Fruit fly (Drosophila melanogaster) whole organism, prepupa: ENCODE data around the gene CG10748.
A peak's percentile ranks its signal among the peaks of the same experiment; 100 is the strongest.

Source experiments
- CG11294 ChIP-seq: fragments of 200-800 bp; sonication (Bioruptor generic); IDR thresholded peaks from 2 replicates; pipeline ENCODE4 v1.3.6; 2022; ENCODE audit warnings: missing biosample characterization, missing genetic modification characterization
- CG15336 ChIP-seq: fragments of 200-800 bp; sonication (Bioruptor generic); IDR thresholded peaks from 2 replicates; pipeline ENCODE4 v1.3.6; 2022; ENCODE audit warnings: missing biosample characterization, missing genetic modification characterization
- CG1621 ChIP-seq: fragments of 200-800 bp; sonication (Bioruptor generic); optimal IDR thresholded peaks from 3 replicates; lab custom pipeline; 2018; ENCODE audit warnings: missing biosample characterization, mild to moderate bottlenecking, missing genetic modification characterization
- CG16779 ChIP-seq: fragments of 200-800 bp; sonication (Bioruptor generic); optimal IDR thresholded peaks from 3 replicates; lab custom pipeline; 2017; ENCODE audit warnings: missing biosample characterization, mild to moderate bottlenecking, missing genetic modification characterization
- CG3032 ChIP-seq: fragments of 200-800 bp; optimal IDR thresholded peaks from 2 replicates; lab custom pipeline; 2019; ENCODE audit warnings: missing biosample characterization, mild to moderate bottlenecking, missing genetic modification characterization, moderate library complexity
- CG31627 ChIP-seq: fragments of 200-800 bp; sonication (Bioruptor generic); optimal IDR thresholded peaks from 3 replicates; lab custom pipeline; 2016; ENCODE audit warnings: missing biosample characterization, missing genetic modification characterization
- CG32006 ChIP-seq: fragments of 200-800 bp; sonication (Bioruptor generic); optimal IDR thresholded peaks from 3 replicates; lab custom pipeline; 2017; ENCODE audit warnings: missing biosample characterization, mild to moderate bottlenecking, missing genetic modification characterization
- CG34406 ChIP-seq: fragments of 200-800 bp; sonication (Bioruptor generic); optimal IDR thresholded peaks from 3 replicates; lab custom pipeline; 2016; ENCODE audit warnings: missing biosample characterization, missing genetic modification characterization
- CG3919 ChIP-seq: fragments of 200-800 bp; sonication (Bioruptor generic); optimal IDR thresholded peaks from 3 replicates; lab custom pipeline; 2016; ENCODE audit warnings: missing biosample characterization, missing genetic modification characterization
- CG6276 ChIP-seq: fragments of 200-800 bp; sonication (Bioruptor generic); optimal IDR thresholded peaks from 2 replicates; lab custom pipeline; 2017; ENCODE audit warnings: missing biosample characterization, mild to moderate bottlenecking, missing genetic modification characterization
- CG6808 ChIP-seq: fragments of 200-800 bp; sonication (Bioruptor generic); optimal IDR thresholded peaks from 3 replicates; lab custom pipeline; 2017; ENCODE audit warnings: missing biosample characterization, missing genetic modification characterization, mild to moderate bottlenecking, moderate library complexity, missing genetic modification reagents
- CG6854 ChIP-seq: fragments of 200-800 bp; sonication (Bioruptor generic); optimal IDR thresholded peaks from 2 replicates; lab custom pipeline; 2017; ENCODE audit warnings: missing biosample characterization, mild to moderate bottlenecking, missing genetic modification characterization
- CG8119 ChIP-seq: fragments of 200-800 bp; sonication (Bioruptor generic); IDR thresholded peaks from 3 replicates; pipeline ENCODE4 v1.3.6; 2022; ENCODE audit warnings: missing biosample characterization, missing genetic modification characterization
- CG8319 ChIP-seq: fragments of 200-800 bp; sonication (Bioruptor generic); optimal IDR thresholded peaks from 3 replicates; lab custom pipeline; 2016; ENCODE audit warnings: missing biosample characterization, missing genetic modification characterization
- Eip75B ChIP-seq: fragments of 200-800 bp; sonication (Bioruptor generic); optimal IDR thresholded peaks from 3 replicates; lab custom pipeline; 2016; ENCODE audit warnings: missing biosample characterization, missing genetic modification characterization
- Eip78C ChIP-seq: fragments of 200-800 bp; sonication (Bioruptor generic); peaks from one replicate; lab custom pipeline; 2016; ENCODE audit warnings: missing biosample characterization, missing genetic modification characterization
- Eip93F ChIP-seq: fragments of 200-800 bp; sonication (Bioruptor generic); optimal IDR thresholded peaks from 2 replicates; lab custom pipeline; 2016; ENCODE audit warnings: missing biosample characterization, mild to moderate bottlenecking, missing genetic modification characterization
- Hr38 ChIP-seq: sonication (Bioruptor generic); optimal IDR thresholded peaks from 2 replicates; lab custom pipeline; 2016; ENCODE audit warnings: missing biosample characterization, missing genetic modification characterization
- OdsH ChIP-seq: fragments of 200-800 bp; sonication (Bioruptor generic); optimal IDR thresholded peaks from 3 replicates; lab custom pipeline; 2016; ENCODE audit warnings: missing biosample characterization, missing genetic modification characterization
- Smox ChIP-seq: fragments of 200-800 bp; sonication (Bioruptor generic); optimal IDR thresholded peaks from 3 replicates; lab custom pipeline; 2016; ENCODE audit warnings: missing biosample characterization, missing genetic modification characterization
- Sox102F ChIP-seq: fragments of 200-800 bp; sonication (Bioruptor generic); optimal IDR thresholded peaks from 2 replicates; lab custom pipeline; 2016; ENCODE audit warnings: missing biosample characterization, mild to moderate bottlenecking, missing genetic modification characterization
- Sox14 ChIP-seq: fragments of 200-800 bp; sonication (Bioruptor generic); optimal IDR thresholded peaks from 3 replicates; lab custom pipeline; 2016; ENCODE audit warnings: missing biosample characterization, missing genetic modification characterization
- Sox15 ChIP-seq: fragments of 200-800 bp; sonication (Bioruptor generic); optimal IDR thresholded peaks from 3 replicates; lab custom pipeline; 2016; ENCODE audit warnings: missing biosample characterization, missing genetic modification characterization
- achi ChIP-seq: fragments of 200-800 bp; sonication (Bioruptor generic); optimal IDR thresholded peaks from 3 replicates; lab custom pipeline; 2016; ENCODE audit warnings: missing biosample characterization, missing genetic modification characterization
- cyc ChIP-seq: fragments of 200-800 bp; sonication (Bioruptor generic); optimal IDR thresholded peaks from 3 replicates; lab custom pipeline; 2016; ENCODE audit warnings: missing biosample characterization, missing genetic modification characterization
- dac ChIP-seq: fragments of 200-800 bp; sonication (Bioruptor generic); optimal IDR thresholded peaks from 2 replicates; lab custom pipeline; 2017; ENCODE audit warnings: missing biosample characterization, mild to moderate bottlenecking, missing genetic modification characterization
- dsx ChIP-seq: fragments of 200-800 bp; optimal IDR thresholded peaks from 3 replicates; lab custom pipeline; 2019; ENCODE audit warnings: missing biosample characterization, mild to moderate bottlenecking, missing genetic modification characterization, moderate library complexity; ENCODE audit not compliant: poor library complexity, severe bottlenecking
- esn ChIP-seq: fragments of 200-800 bp; sonication (Bioruptor generic); optimal IDR thresholded peaks from 2 replicates; lab custom pipeline; 2016; ENCODE audit warnings: missing biosample characterization, mild to moderate bottlenecking, missing genetic modification characterization, moderate library complexity
- fd59A ChIP-seq: fragments of 200-800 bp; sonication (Bioruptor generic); optimal IDR thresholded peaks from 2 replicates; lab custom pipeline; 2017; ENCODE audit warnings: missing biosample characterization, mild to moderate bottlenecking, missing genetic modification characterization, missing genetic modification reagents
- fd85E ChIP-seq: fragments of 200-800 bp; sonication (Bioruptor generic); optimal IDR thresholded peaks from 3 replicates; lab custom pipeline; 2016; ENCODE audit warnings: missing biosample characterization, missing genetic modification characterization
- lz ChIP-seq: fragments of 200-800 bp; sonication (Bioruptor generic); optimal IDR thresholded peaks from 3 replicates; lab custom pipeline; 2016; ENCODE audit warnings: missing biosample characterization, missing genetic modification characterization
- pdm3 ChIP-seq: fragments of 200-800 bp; sonication (Bioruptor generic); optimal IDR thresholded peaks from 3 replicates; lab custom pipeline; 2016; ENCODE audit warnings: missing biosample characterization, missing genetic modification characterization
- salr ChIP-seq, 2 experiments: fragments of 200-800 bp; sonication (Bioruptor generic); optimal IDR thresholded peaks; 3 replicates each; lab custom pipeline; 2016 to 2018; ENCODE audit warnings: missing biosample characterization in 2 of 2, missing genetic modification characterization in 2 of 2, mild to moderate bottlenecking in 1 of 2
- svp ChIP-seq: fragments of 200-800 bp; sonication (Bioruptor generic); peaks from one replicate; lab custom pipeline; 2016; ENCODE audit warnings: missing biosample characterization, missing genetic modification characterization
- vri ChIP-seq: fragments of 200-800 bp; sonication (Bioruptor generic); optimal IDR thresholded peaks from 3 replicates; lab custom pipeline; 2016; ENCODE audit warnings: missing biosample characterization, mild to moderate bottlenecking, missing genetic modification characterization

CG10748 gene

DNA sequence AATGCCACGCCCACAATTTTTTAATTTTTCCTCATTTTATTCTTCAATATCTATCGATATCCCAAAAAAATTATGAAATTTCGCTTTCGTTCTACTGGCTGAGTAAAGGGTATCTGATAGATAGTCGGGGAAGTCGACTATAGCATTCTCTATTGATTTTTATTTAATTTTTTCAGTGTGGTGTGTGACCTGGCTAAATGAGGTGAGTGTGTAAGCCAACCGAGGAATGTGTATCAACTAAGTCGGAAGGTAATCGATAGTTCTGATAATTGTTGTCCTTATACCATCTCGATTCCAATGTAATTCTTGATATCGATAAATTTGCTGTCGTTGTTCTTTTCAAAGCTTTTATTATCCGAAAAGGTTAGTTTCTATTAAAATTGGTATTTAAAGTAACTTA is 34.3 kb upstream of the CG10748 start, which contains the start of gene CG11263 (continued):
- TF ChIP-seq CG34406 (GFP tag; lab: Kevin White, UChicago) (peak; percentile 21), OdsH (GFP tag; lab: Kevin White, UChicago) (peak; percentile 28), dsx (no peak), CG6808 (GFP tag; lab: Kevin White, UChicago) (no peak), CG3032 (tag; lab: Kevin White, UChicago) (no peak), Eip75B (GFP tag; lab: Kevin White, UChicago) (no peak), pdm3 (GFP tag; lab: Kevin White, UChicago) (no peak), CG31627 (GFP tag; lab: Kevin White, UChicago) (peak; percentile 40), CG8119 (GFP tag; lab: Robert Waterston, UW) (no peak), Eip78C (GFP tag; lab: Kevin White, UChicago) (no peak), CG1621 (tag; lab: Kevin White, UChicago) (no peak), lz (GFP tag; lab: Kevin White, UChicago) (peak; percentile 43), Smox (GFP tag; lab: Kevin White, UChicago) (no peak), Sox15 (GFP tag; lab: Kevin White, UChicago) (peak; percentile 7), CG6276 (GFP tag; lab: Kevin White, UChicago) (no peak), Hr38 (GFP tag; lab: Kevin White, UChicago) (no peak), vri (GFP tag; lab: Kevin White, UChicago) (no peak), esn (GFP tag; lab: Kevin White, UChicago) (peak; percentile 32), CG16779 (tag; lab: Kevin White, UChicago) (no peak), achi (GFP tag; lab: Kevin White, UChicago) (no peak), Sox14 (GFP tag; lab: Kevin White, UChicago) (peak; percentile 31), CG8319 (no peak), dac (GFP tag; lab: Kevin White, UChicago) (no peak), salr (GFP tag; optimal IDR thresholded peaks at IDR 0.05; lab: Kevin White, UChicago) (no peak), cyc (GFP tag; lab: Kevin White, UChicago) (peak; percentile 37), Sox102F (GFP tag; lab: Kevin White, UChicago) (no peak), Eip93F (no peak), CG3919 (GFP tag; lab: Kevin White, UChicago) (no peak), CG6854 (GFP tag; lab: Kevin White, UChicago) (no peak), CG32006 (GFP tag; lab: Kevin White, UChicago) (no peak), fd59A (no peak)

DNA sequence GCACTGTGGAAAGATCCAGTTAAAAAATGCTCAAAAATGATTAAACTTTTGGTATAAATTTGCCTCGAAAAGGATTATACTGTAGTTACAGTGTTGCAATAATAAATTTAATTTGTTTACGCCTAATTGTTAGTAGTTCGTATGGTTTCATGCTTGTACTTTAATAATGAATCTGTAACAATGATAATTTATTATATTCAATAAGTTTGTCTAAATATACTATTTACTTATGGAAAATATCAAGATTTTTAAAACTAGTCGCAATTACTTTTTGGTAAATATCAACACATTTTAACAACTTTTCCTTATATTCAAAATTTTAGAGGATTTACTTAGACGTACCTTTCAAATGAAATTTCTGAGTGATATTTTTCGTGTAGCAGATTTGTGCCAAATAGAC is 22.7 kb upstream of the CG10748 start, which contains the start of gene CG11262:
Gene CG11262 (plus strand): TSS at position 301 of the 400 bp plus-strand sequence.
- no peak for TF ChIP-seq CG15336 (GFP tag; lab: Robert Waterston, UW)
- peak; percentile 10 for TF ChIP-seq svp (GFP tag; lab: Kevin White, UChicago)
- TF ChIP-seq, all 60 proteins: peak for 1

DNA sequence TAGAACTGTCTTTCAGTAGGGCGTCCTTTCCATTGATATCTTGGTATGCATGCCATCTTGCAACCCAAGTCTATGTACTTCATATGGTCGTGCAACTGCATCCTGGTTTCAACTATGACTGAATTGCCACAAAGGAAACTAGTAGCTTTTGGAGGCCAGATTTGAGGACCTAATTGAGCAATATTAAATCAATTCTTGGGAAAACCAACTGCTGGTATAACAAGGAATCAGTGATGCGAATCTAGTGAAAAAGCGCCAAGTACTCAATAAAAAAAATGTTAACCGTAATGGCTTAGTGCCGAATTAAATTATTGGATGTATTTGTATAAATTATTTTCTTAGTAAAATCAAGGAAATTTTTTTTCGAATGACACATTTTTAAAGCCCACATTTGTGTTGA is 4.5 kb downstream of the CG10748 start, which contains the start of gene Or69a:
Gene Or69a (minus strand): TSS at position 101 of the 400 bp plus-strand sequence.
- no peak for TF ChIP-seq CG11294 (GFP tag; lab: Robert Waterston, UW)
- TF ChIP-seq pdm3 (GFP tag; lab: Kevin White, UChicago), result no peak
- no peak for TF ChIP-seq CG1621 (tag; lab: Kevin White, UChicago)

DNA sequence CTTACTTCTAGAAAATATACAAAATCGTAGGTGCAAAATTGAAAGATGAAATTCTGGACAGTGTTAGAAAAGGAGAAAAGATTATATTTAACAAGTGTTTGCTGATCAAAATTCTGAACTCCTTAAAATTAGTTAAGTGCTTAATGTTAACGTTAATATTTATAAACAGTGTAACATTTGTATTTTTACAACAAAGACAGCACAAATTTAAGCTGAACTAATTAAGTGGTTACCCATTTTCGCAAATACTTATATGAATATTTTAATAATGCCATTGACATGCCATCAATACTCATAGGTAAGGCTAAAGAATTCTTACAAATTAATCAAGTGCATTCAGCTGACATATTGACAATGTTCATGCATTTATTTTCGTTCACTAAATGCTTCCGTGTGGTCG is 17.6 kb downstream of the CG10748 start, which contains the start of gene CG10752:
Gene CG10752 (minus strand): TSS at position 101 of the 400 bp plus-strand sequence.
- TF ChIP-seq fd85E (GFP tag; lab: Kevin White, UChicago) (no peak), Sox14 (GFP tag; lab: Kevin White, UChicago) (no peak)
